Worm (Caenorhabditis elegans) whole organism, dauer: ENCODE results near the gene ZK757.10.

Experiments used
- unc-62 ChIP-seq: sonication (generic microtip); optimal IDR thresholded peaks from 2 replicates; lab custom pipeline; 2017; ENCODE audit warnings: missing biosample characterization, missing genetic modification reagents, missing genetic modification characterization

Gene ZK757.10

ce11 chrIII:9861470-9862342 lies 15.3 kb upstream of the ZK757.10 start:
- TF ChIP-seq unc-62 (GFP tag; lab: Kevin White, UChicago) = no peak

ce11 chrIII:9862469-9862868 lies 14.6 kb upstream of the ZK757.10 start:
- TF ChIP-seq unc-62 (GFP tag; lab: Kevin White, UChicago) = no peak

DNA sequence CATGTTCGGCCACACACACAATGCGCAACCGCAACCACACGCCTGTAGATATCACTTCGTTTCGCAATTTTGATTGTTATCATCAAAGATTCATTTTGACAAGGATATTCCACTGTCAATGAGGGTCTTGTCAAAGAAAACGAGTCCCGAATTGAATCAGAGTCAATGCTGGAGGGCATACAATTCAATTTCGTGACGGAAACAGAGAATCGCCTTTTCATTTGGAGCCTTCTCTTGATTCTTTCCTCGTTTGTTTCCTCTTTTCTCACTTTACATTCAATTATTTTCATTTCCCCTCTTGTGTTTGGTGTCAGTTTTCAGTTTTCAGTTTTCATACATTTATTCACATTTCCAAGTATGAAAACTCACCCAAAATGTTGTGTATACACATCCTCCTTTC lies 9.7 kb upstream of the ZK757.10 start:
- TF ChIP-seq unc-62 (GFP tag; lab: Kevin White, UChicago) = no peak

ce11 chrIII:9867780-9868503 lies 9.1 kb upstream of the ZK757.10 start, which contains the start of gene dhhc-4:
Gene dhhc-4 (minus strand): TSS chrIII:9867792.
- TF ChIP-seq unc-62 (GFP tag; lab: Kevin White, UChicago) = no peak

DNA sequence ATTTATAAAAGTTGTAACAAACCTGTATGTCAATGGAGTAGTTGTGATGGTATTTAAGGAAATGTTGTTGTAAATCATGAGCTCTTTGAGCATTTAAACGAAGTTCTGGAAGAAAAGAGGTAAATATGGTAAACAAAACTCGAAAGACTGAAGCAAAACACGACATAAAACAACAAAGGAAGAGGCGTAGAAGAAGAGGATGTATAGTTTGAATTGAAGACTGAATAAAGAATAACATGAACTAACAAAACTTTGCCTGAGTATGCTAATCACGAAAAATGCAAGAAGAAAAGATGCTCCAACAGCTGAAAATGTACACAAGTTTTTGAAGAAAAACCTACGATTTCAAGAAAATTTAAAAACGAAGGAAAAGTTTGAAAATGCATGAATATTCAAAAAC lies 6.0 kb upstream of the ZK757.10 start, which contains the start of gene ZK757.1:
Gene ZK757.1, minus strand, starts transcription at position 101 of the 400 bp plus-strand sequence.
- no peak for TF ChIP-seq unc-62 (GFP tag; lab: Kevin White, UChicago)

ce11 chrIII:9874515-9874914 lies 2.5 kb upstream of the ZK757.10 start:
- TF ChIP-seq unc-62 (GFP tag; lab: Kevin White, UChicago) = no peak

DNA sequence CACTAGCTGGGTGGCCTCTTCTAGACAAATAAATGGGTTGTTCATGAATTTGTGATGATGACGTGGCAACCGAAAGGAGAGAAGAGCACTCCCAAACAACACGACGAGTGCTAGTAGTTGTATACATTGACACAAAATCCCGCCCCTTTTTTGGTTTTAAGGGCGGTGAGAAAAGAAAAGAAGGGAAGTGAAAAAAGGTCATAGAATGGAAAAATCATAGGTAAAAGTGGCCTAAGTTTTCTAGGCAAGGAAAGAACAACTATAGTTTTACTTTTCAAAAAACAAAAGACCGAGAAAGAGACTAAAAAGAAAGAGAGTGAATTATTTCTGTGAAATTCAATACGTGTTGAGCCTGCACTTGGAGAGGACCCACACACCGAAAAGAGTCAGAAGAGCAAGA lies 1.8 kb downstream of the ZK757.10 start, which contains the start of gene ZK757.2:
Gene ZK757.2, minus strand, starts transcription at position 101 of the 400 bp plus-strand sequence.
- TF ChIP-seq unc-62 (GFP tag; lab: Kevin White, UChicago) = no peak

- TF ChIP-seq unc-62 (GFP tag; lab: Kevin White, UChicago) = no peak
These were observed 8.6 kb downstream of the ZK757.10 start for ce11 chrIII:9885609-9886008.

- TF ChIP-seq unc-62 (GFP tag; lab: Kevin White, UChicago) = no peak
These were observed 9.3 kb downstream of the ZK757.10 start for ce11 chrIII:9886323-9886722.

DNA sequence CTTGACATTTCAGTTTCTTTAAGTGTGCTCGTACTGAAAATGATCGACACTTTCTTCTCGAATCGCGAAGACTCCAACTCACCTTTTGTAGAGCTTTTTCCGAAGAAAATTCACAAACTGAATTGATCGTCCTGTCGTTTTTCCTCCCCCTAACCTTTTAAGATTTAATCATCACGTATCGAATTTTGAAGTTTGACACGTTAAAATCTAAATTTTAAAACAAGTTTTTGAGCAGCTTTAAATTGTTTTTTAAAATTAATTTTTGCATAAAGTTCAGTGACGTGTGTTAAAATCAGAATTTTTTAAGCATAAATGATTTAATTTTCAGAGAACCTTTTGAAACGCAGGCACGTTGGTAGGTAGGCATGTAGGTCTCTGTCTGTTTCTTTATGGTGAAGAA lies 14.3 kb downstream of the ZK757.10 start, which contains the start of gene alg-4:
Gene alg-4, minus strand, starts transcription at position 101 of the 400 bp plus-strand sequence.
- no peak for TF ChIP-seq unc-62 (GFP tag; lab: Kevin White, UChicago)

DNA sequence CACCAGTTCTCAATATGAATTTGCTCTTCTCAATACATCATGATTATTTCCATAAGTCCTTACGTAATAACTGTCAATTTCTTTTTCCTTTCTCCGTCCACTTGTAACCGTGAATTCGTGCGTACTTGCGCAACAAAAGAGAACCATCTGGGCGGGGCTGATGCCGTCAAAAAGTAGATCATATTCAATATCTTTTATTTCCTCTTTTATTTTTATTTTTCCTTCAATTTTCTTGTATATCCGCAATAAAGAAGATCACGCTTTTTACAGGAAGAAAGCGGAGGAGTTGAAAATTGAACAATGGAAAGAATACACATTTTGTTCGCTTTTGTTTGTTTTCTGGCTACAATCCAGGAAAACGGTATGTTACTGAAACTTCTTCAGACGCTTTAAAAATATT lies 15.8 kb downstream of the ZK757.10 start, which contains the start of gene mam-7:
Gene mam-7, plus strand, starts transcription at position 301 of the 400 bp plus-strand sequence.
- TF ChIP-seq unc-62 (GFP tag; lab: Kevin White, UChicago) = no peak

DNA sequence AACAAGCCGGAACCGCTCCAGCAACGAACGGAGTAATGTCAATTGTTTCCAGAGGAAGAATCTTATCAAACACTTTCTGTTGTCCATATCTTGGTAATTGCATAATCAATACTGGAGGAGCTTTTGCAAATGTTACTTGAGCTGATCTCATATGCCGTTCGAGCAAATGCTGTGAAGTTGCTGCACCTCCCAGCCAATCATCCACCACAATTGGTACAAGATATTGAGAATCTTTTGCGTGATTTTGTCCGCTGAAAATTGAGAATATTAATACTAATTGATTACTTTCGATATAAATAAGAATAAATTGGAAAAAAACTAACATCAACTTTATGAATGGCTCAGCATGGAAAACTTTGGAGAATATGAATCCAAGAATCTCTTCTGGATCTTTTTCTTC lies 22.7 kb downstream of the ZK757.10 start:
- TF ChIP-seq unc-62 (GFP tag; lab: Kevin White, UChicago) = no peak

DNA sequence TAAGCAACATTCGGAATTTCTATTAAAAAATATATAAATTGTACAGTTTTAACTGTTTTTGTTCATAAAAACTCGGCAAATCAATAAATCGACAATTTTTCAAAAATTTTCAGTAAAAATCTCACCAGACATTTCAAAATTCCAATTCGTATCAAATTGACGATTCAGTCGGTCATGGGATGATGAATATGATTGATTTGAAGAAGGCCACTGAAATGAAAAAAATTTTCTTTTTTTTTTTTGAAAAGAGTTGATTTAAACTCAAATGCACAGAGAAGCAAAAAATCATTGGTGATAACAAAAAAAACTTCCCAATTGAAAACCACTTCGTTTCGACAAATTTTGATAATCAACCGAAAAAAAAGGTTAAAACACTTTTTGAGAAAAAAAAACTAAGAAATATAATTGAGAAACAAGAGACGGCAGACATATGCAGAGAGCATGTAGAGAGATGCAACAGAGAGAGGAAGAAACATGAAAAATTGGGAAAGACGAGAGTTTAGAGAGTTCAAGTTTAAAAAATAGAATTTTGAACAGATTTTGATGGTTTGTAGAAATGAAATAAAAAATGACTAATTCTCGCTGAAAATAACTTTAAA lies 26.7 kb downstream of the ZK757.10 start:
- TF ChIP-seq unc-62 (GFP tag; lab: Kevin White, UChicago) = no peak

DNA sequence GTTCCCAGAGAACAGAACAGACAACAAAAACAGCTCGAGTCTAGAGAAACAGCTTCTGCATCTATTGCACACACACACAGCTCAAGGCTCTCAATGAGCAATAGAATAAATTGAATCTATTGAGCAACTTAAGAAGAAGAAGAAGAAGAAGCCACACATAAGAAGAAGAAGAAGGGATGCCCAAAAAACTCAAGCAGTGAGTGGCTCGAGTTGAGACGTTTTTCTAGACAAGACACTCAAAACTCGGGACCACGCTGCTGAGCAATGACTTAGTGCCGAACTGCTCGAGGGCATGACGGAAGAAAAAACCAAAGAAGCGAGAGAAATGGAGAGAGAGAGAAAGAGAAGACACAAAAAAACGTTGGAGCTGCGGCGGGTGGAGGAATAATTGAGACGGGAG lies 28.3 kb downstream of the ZK757.10 start:
- no peak for TF ChIP-seq unc-62 (GFP tag; lab: Kevin White, UChicago)

DNA sequence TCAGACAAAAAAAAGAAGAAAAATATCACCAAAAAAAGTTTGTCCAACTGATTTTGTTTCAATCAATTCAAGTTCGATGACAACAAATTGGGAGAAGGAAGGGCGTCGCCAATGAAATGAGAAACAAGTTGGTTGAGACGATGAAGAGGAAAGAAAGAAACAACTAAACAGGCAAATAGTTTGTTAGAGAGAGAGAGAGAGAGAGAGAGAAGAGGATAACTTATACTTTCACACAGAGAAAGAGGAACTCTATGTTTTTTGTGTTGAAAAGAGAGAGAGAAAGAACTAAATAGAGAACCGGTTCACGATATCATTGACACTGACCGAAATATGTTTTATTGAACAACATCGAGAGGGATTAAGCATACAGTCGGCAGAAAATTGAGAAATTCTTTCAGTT lies 30.5 kb downstream of the ZK757.10 start:
- no peak for TF ChIP-seq unc-62 (GFP tag; lab: Kevin White, UChicago)

- TF ChIP-seq unc-62 (GFP tag; lab: Kevin White, UChicago) = no peak
These were observed 31.7 kb downstream of the ZK757.10 start for ce11 chrIII:9908769-9909168.
